Worm (Caenorhabditis elegans) whole organism, mixed stage, embryonic: Measurements from ENCODE around the gene ttr-49.

Experiments used
- elt-1 ChIP-seq: sonication (generic microtip); optimal IDR thresholded peaks from 2 replicates; lab custom pipeline; 2017; ENCODE audit warnings: missing genetic modification characterization, mild to moderate bottlenecking, missing compliant biosample characterization, antibody characterized with exemption, moderate library complexity, borderline replicate concordance; ENCODE audit not compliant: insufficient read depth
- lin-13 ChIP-seq: fragments of 150-350 bp; optimal IDR thresholded peaks from 2 replicates; lab custom pipeline; 2014; ENCODE audit warnings: missing biosample characterization, missing genetic modification characterization
- unc-62 ChIP-seq: fragments of 150-350 bp; optimal IDR thresholded peaks from 2 replicates; lab custom pipeline; 2014; ENCODE audit warnings: missing biosample characterization, missing genetic modification reagents, missing genetic modification characterization

ce11 chrV:9312377-9312776, 43.9 kb downstream of the ttr-49 start:
- no peak for TF ChIP-seq lin-13 (tag; lab: Kevin White, UChicago)
- TF ChIP-seq unc-62 (GFP tag; lab: Kevin White, UChicago) = no peak
- TF ChIP-seq elt-1 (tag; lab: Kevin White, UChicago) = no peak
